Worm (Caenorhabditis elegans) whole organism, late embryonic: ENCODE data around the gene F11E6.6.

ENCODE experiments used
- ceh-9 ChIP-seq: sonication (generic microtip); optimal IDR thresholded peaks from 2 replicates; lab custom pipeline; 2016; ENCODE audit warnings: mild to moderate bottlenecking, missing genetic modification characterization, inconsistent platforms, missing compliant biosample characterization
- pqm-1 ChIP-seq: sonication (generic microtip); optimal IDR thresholded peaks from 2 replicates; lab custom pipeline; 2016; ENCODE audit warnings: missing genetic modification characterization, missing compliant biosample characterization

DNA sequence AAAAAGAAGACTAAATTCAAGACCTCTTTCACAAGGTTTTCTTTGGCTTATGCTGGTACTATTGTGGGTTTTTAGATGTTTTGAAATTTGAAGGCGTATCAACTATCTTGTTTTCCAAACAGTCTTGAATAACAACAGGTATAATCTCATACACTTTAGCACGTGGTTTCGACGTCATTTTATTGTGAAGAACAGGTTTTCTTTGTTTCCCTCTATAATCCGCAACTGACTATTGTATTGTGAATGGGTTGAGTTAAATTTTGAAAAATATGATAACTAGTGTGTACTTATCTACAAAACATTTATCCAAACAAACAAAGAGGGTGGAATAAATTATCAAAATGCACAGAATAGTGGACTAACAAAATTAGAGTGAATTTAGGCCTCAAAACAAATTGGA is 24.5 kb downstream of the F11E6.6 start:
- TF ChIP-seq pqm-1 (tag; lab: Kevin White, UChicago) (no peak), ceh-9 (tag; lab: Kevin White, UChicago) (no peak)
